Worm (Caenorhabditis elegans): Measurements from ENCODE around the gene ssu-2.

DNA sequence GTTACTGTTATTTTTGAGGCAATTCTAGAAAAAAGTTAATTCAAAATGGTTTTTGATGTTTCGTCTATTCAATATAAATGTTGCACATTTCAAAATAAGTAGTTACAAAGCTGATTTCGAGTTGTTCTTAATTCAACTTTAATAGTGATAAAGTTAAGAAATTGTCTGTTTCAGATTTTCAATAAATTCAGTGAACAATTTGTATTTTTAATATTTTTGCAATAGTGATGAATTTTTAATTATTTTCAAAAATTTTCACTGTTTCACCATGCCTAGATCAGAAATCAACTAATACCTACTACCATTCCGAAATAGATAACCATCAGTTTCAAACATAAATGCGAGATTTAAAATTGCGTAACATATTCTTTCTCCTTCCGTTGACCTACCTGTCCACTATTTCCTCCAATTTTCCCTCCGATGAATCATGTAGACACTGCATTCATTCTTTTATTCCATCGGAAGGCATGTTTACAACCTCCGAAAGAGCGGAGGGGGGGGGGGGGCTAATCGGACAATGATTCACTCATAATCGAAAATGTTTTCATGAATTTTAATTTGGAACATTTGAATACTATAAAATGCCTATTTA lies 29.1 kb downstream of the ssu-2 start:
- TF ChIP-seq egl-18 (GFP tag; IDR thresholded peaks at IDR 0.05) (no peak), pha-4 (tag; optimal IDR thresholded peaks at IDR 0.05) (no peak), F22D6.2 (tag; optimal IDR thresholded peaks at IDR 0.05) (no peak), nfya-2 (GFP tag; IDR thresholded peaks at IDR 0.05) (no peak), F33H1.4 (GFP tag; IDR thresholded peaks at IDR 0.05) (no peak), ccch-3 (GFP tag; optimal IDR thresholded peaks at IDR 0.05) (no peak), bed-1 (GFP tag; IDR thresholded peaks at IDR 0.05) (no peak), unc-62 (GFP tag; optimal IDR thresholded peaks at IDR 0.05) (no peak)

Measured in whole organism, young adult.